Fruit fly (Drosophila melanogaster): ENCODE data around the gene Uba5.

- TF ChIP-seq Abd-B (GFP tag; optimal IDR thresholded peaks at IDR 0.05) (no peak), Sp1 (GFP tag; optimal IDR thresholded peaks at IDR 0.05) (no peak), GATAd (GFP tag; optimal IDR thresholded peaks at IDR 0.05) (no peak)
These were observed 49.4 kb upstream of the Uba5 start for dm6 chrX:11433930-11434329.
